Fruit fly (Drosophila melanogaster): ENCODE data around the gene CG10338.

CG10338 gene

dm6 chr2L:18717365-18718011, 22.0 kb downstream of the CG10338 start:
- no peak for TF ChIP-seq noc (tag; optimal IDR thresholded peaks at IDR 0.05)

DNA sequence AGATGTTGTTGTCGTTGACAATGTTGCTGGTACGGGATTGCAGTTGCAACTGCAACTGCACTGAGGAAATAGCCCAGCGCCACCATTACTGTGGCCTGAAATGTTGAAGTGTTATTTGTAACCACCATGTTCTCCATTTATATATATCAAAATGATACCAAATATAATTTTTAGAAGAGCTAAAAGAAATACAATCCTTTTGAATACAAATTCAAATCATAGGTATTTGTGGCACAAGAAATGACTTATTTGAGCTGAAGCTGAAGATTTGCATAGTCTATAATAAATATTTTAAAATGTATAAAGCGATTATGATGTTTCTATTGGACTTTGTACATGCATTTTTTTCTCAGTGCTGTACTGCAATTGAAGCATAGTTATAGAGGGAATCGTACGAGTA, 24.1 kb downstream of the CG10338 start:
- no peak for TF ChIP-seq noc (tag; optimal IDR thresholded peaks at IDR 0.05)

DNA sequence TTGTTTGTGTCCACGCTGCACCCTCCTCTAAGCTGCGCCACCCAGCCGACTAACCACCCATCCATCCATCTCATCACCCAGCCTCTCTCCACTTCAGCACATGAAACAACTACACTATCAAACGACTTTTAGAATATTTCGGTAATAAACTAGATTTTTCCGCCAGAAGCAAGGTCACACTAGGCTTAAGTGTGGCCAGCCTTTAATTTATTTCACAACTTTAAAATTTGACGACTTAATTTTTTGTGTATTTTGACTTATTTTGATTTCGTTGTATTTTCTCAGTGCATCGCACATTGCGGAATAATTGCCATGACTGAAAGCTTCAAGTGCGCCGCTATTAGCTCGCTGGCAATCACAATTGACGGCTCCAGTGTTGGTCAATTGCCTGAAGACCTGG, 29.4 kb downstream of the CG10338 start:
- TF ChIP-seq noc (tag; optimal IDR thresholded peaks at IDR 0.05), result no peak

DNA sequence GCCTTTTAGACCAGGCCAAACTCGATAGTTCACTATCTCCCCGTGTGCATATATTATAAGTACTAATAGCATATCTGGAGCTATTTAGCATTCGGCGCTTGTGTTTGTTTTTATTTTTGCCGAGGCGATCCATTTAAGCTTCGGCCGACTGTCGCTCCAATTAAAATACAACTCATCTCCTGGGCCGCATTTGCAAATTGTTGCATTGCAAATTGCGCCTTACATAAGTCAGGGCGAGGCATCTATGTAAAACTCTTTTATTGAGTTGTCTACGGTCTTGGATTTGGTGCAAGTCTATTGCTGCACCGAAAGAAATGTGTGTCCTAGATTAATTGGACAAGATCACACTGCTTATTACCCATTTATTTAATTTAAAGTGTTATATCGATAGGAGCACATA, 32.5 kb downstream of the CG10338 start:
- no peak for TF ChIP-seq noc (tag; optimal IDR thresholded peaks at IDR 0.05)

dm6 chr2L:18732291-18732690, 36.8 kb downstream of the CG10338 start, which contains the start of gene CG10348:
CG10348 (minus strand) TSS chr2L:18732524.
- TF ChIP-seq noc (tag; optimal IDR thresholded peaks at IDR 0.05), result no peak

- TF ChIP-seq noc (tag; optimal IDR thresholded peaks at IDR 0.05), result no peak
Measured at dm6 chr2L:18732760-18733530, 37.5 kb downstream of the CG10338 start.

DNA sequence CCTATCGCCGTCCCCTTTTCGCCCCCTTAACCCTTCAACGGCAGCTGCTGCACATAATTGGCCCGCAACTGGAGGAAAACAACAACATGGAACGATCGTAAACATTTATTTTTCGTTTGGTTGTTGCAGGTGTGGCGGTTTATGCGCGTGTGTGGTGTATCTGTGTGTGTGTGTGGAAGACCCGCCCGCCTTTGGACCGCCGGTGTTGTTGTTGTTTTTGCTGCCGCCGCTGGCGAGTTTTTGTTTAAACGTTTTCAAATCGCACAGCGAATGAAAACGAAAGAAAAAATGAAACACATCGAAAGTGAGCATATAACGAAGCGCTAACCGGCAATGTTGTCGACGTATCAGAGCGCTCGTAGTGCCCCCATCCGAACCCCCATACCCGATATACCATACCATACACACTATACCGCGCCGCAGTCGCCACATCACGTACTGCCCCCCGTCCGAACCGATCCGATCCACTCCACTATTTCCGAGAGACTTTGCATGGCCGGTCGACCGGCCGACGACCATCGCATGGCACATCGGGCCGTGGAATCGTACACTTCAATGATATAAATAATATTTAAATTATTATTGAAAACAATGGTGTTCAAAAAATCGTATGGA, 40.2 kb downstream of the CG10338 start:
- TF ChIP-seq noc (tag; optimal IDR thresholded peaks at IDR 0.05), result no peak

DNA sequence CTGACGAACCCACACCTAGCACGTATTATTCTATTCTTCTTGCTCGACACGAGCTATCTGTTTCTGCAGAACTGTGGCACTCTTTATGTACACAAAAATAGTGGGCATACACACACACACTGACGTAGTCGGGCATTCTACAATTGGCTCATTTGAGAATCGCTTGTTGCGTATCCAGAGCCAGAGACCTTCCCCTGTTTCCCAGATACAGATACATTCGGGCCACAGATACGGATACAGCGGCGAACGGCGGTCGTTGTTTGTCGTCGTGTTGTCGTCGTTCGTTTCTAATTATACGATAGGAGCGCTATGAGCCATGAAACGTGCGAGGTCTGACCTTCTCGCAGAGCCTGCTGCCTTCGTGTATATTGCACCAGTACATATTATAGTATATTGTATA, 41.8 kb downstream of the CG10338 start:
- TF ChIP-seq noc (tag; optimal IDR thresholded peaks at IDR 0.05), result no peak

- no peak for TF ChIP-seq noc (tag; optimal IDR thresholded peaks at IDR 0.05)
Measured at dm6 chr2L:18740010-18740409, 44.5 kb downstream of the CG10338 start, which contains the start of the genes CG42752 and CG15167. CG42752 (minus strand) TSS chr2L:18740110. CG15167 (plus strand) TSS chr2L:18740358.

DNA sequence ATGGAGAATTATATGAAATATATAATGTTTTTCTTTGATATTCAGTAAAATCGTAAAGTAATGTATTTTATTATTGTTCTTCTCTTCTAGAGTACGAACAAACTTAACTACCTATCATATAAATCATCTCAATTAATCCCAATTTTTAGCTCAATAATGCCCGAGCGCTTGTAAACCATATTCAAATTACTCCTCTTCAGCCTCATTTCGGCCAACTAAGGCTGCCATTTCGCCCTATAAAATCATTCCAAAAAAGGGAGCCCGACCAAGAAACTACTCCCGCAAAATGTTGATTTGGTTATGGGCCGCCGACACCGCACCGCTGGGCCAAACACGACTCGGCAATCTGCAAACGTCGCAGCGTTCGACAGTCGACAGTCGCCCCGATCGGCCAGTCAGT, 47.2 kb downstream of the CG10338 start:
- no peak for TF ChIP-seq noc (tag; optimal IDR thresholded peaks at IDR 0.05)

DNA sequence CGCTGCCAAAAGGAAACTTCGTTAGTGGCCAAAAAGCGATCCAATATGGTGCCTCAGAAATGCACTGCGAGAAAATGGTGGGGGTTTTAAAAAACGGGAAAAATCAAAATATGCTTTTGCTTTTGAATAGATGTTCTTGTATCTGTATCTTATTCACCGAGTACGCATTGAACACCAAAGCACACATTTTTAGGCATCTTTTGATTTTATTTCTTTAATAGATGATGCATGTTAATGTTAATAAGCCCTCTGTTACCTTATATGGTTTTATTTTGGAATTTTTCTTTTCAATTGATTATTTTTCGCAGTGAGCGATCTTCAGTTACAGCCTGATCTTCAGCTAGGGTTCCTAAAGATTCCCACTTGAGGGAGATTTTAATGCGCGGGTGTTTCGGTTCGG, 48.4 kb downstream of the CG10338 start:
- no peak for TF ChIP-seq noc (tag; optimal IDR thresholded peaks at IDR 0.05)

DNA sequence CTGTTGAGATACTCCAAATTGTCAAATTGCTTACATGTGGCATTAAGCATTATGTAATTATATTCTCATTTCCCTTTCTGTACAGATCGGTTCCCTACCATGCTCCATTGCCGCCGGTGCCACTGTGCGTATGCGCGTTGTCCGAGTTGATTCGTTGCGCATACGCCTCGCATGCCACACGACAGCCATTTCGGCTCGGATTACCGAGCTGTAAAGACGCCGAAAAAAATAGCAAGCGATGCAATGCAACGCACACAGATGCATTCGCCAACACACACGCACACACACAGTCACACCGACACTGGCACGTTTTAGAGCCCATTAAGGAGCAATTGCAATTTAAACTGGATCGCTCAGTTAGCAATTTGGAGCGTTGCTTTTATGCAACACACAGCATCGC, 50.0 kb downstream of the CG10338 start:
- no peak for TF ChIP-seq noc (tag; optimal IDR thresholded peaks at IDR 0.05)

dm6 chr2L:18746694-18747093, 51.2 kb downstream of the CG10338 start:
- no peak for TF ChIP-seq noc (tag; optimal IDR thresholded peaks at IDR 0.05)

Measured in whole organism, larva.